Fruit fly (Drosophila melanogaster) whole organism, prepupa: Measurements from ENCODE around the gene CG1299.

Source experiments
- Blimp-1 ChIP-seq: fragments of 200-800 bp; sonication (Bioruptor generic); optimal IDR thresholded peaks from 3 replicates; lab custom pipeline; 2017; ENCODE audit warnings: missing biosample characterization, missing genetic modification characterization, mild to moderate bottlenecking, moderate library complexity, missing genetic modification reagents
- CG15336 ChIP-seq: fragments of 200-800 bp; sonication (Bioruptor generic); IDR thresholded peaks from 2 replicates; pipeline ENCODE4 v1.3.6; 2022; ENCODE audit warnings: missing biosample characterization, missing genetic modification characterization
- CG6792 ChIP-seq: fragments of 200-800 bp; sonication (Bioruptor generic); optimal IDR thresholded peaks from 3 replicates; lab custom pipeline; 2016; ENCODE audit warnings: missing biosample characterization, missing genetic modification characterization
- Eip75B ChIP-seq: fragments of 200-800 bp; sonication (Bioruptor generic); optimal IDR thresholded peaks from 3 replicates; lab custom pipeline; 2016; ENCODE audit warnings: missing biosample characterization, missing genetic modification characterization
- OdsH ChIP-seq: fragments of 200-800 bp; sonication (Bioruptor generic); optimal IDR thresholded peaks from 3 replicates; lab custom pipeline; 2016; ENCODE audit warnings: missing biosample characterization, missing genetic modification characterization
- spab ChIP-seq: fragments of 200-800 bp; sonication (Bioruptor generic); optimal IDR thresholded peaks from 2 replicates; lab custom pipeline; 2017; ENCODE audit warnings: missing biosample characterization, mild to moderate bottlenecking, missing genetic modification characterization, missing genetic modification reagents

DNA sequence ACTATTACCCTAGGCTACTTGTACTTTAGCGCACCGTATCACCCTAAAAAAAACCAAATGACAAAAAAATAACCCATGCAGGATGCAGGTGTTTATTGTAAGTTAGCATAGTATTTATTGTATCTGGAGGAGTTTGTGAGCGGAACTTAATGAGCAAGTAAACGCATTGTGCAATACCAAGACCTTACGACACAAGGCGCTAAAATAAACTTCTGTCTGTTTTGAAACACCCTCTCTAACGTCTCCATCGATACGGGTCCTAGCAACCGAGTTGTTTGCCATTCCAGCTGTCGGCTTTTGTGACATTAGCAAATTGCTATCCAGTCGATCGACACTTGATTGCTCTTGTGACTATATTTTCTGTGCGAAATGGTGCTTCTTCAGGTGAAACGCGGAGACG, 25.1 kb downstream of the CG1299 start, which contains the start of gene CG18675:
- TF ChIP-seq Eip75B (GFP tag; lab: Kevin White, UChicago) (no peak), spab (GFP tag; lab: Kevin White, UChicago) (no peak), Blimp-1 (GFP tag; lab: Kevin White, UChicago) (no peak), OdsH (GFP tag; lab: Kevin White, UChicago) (no peak), CG15336 (GFP tag; lab: Robert Waterston, UW) (no peak), CG6792 (GFP tag; lab: Kevin White, UChicago) (no peak)
